Worm (Caenorhabditis elegans): ENCODE measurements around the gene K08E4.3.

Gene K08E4.3

DNA sequence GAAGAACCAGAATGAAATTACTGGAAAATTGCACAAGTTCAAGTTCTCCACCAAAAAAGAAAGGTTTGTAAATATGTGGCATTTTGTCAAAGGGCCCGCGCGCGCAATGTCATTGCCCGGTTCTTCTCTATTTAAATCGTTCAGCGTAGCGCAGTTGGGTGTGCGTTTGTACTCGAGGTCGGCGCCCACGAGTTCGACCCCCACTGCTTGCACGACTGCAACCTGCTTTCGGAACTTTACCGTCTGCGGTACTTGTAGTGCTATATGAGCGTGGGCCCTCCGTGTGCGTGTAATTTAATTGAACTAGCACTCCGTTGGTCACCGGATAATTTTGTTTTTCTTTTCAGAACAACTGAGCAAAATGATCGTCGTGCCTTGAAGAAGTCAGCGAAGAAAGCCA is 29.0 kb downstream of the K08E4.3 start (continued):
- TF ChIP-seq ceh-90 (tag; optimal IDR thresholded peaks at IDR 0.05) (no peak), ceh-82 (tag; optimal IDR thresholded peaks at IDR 0.05) (peak; percentile 36 to 68 (median 57)), pag-3 (tag; optimal IDR thresholded peaks at IDR 0.05; ENCODE audit: borderline replicate concordance, insufficient read depth) (no peak), isw-1 (GFP tag; IDR thresholded peaks at IDR 0.05) (no peak), unc-130 (tag; optimal IDR thresholded peaks at IDR 0.05) (peak; percentile 42), sptf-1 (tag; optimal IDR thresholded peaks at IDR 0.05) (no peak), unc-86 (tag; optimal IDR thresholded peaks at IDR 0.05) (peak; percentile 28), unc-30 (tag; optimal IDR thresholded peaks at IDR 0.05) (no peak), nhr-20 (tag; optimal IDR thresholded peaks at IDR 0.05) (peak; percentile 78), xbp-1 (tag; optimal IDR thresholded peaks at IDR 0.05) (peak; percentile 54), mef-2 (tag; optimal IDR thresholded peaks at IDR 0.05) (no peak), hlh-17 (GFP tag; optimal IDR thresholded peaks at IDR 0.05; ENCODE audit: borderline replicate concordance) (no peak), jun-1 (tag; optimal IDR thresholded peaks at IDR 0.05) (no peak), fkh-4 (tag; optimal IDR thresholded peaks at IDR 0.05; ENCODE audit: borderline replicate concordance) (no peak), nhr-77 (tag; optimal IDR thresholded peaks at IDR 0.05) (peak; percentile 71), ces-1 (GFP tag; optimal IDR thresholded peaks at IDR 0.05) (no peak), F16B12.6 (tag; optimal IDR thresholded peaks at IDR 0.05) (peak; percentile 33), snu-23 (GFP tag; optimal IDR thresholded peaks at IDR 0.05) (peak; percentile 80), dsc-1 (tag; optimal IDR thresholded peaks at IDR 0.05) (peak; percentile 65), lin-15B (tag; optimal IDR thresholded peaks at IDR 0.05) (peak; percentile 32), fos-1 (tag; optimal IDR thresholded peaks at IDR 0.05) (no peak), elt-3 (tag; optimal IDR thresholded peaks at IDR 0.05) (peak in 4 of 6 experiments; percentile 41 to 59 (median 48)), lin-39 (tag; optimal IDR thresholded peaks at IDR 0.05) (no peak), dpl-1 (GFP tag; optimal IDR thresholded peaks at IDR 0.05) (peak; percentile 41 to 51 (median 42)), lin-14 (GFP tag; optimal IDR thresholded peaks at IDR 0.05) (peak; percentile 63), lir-3 (tag; optimal IDR thresholded peaks at IDR 0.05; ENCODE audit: poor library complexity) (peak; percentile 34), ztf-11 (tag; optimal IDR thresholded peaks at IDR 0.05) (no peak), aly-2 (tag; optimal IDR thresholded peaks at IDR 0.05) (no peak), sup-37 (GFP tag; optimal IDR thresholded peaks at IDR 0.05) (no peak), efl-3 (GFP tag; optimal IDR thresholded peaks at IDR 0.05) (no peak), C16A3.4 (tag; optimal IDR thresholded peaks at IDR 0.05) (peak; percentile 73), zag-1 (tag; optimal IDR thresholded peaks at IDR 0.05) (no peak), sox-4 (tag; optimal IDR thresholded peaks at IDR 0.05) (no peak), lin-13 (GFP tag; optimal IDR thresholded peaks at IDR 0.05) (peak; percentile 60), swsn-7 (tag; optimal IDR thresholded peaks at IDR 0.05) (peak; percentile 69), ceh-8 (GFP tag; optimal IDR thresholded peaks at IDR 0.05) (peak; percentile 36), nhr-84 (tag; optimal IDR thresholded peaks at IDR 0.05) (no peak), Y116A8C.19 (tag; optimal IDR thresholded peaks at IDR 0.05; ENCODE audit: borderline replicate concordance) (no peak), aha-1 (tag; optimal IDR thresholded peaks at IDR 0.05) (no peak), snpc-4 (tag; optimal IDR thresholded peaks at IDR 0.05) (no peak), nhr-19 (GFP tag; conservative IDR thresholded peaks at IDR 0.05) (peak; percentile 69), mdl-1 (tag; optimal IDR thresholded peaks at IDR 0.05) (peak in 1 of 2 experiments; percentile 65), nhr-85 (tag) (peak; percentile 67), nhr-47 (tag; optimal IDR thresholded peaks at IDR 0.05) (peak; percentile 78), egl-27 (tag; optimal IDR thresholded peaks at IDR 0.05) (no peak), fkh-10 (GFP tag; optimal IDR thresholded peaks at IDR 0.05) (peak; percentile 26), rnt-1 (tag; optimal IDR thresholded peaks at IDR 0.05) (peak; percentile 86), alr-1 (tag; optimal IDR thresholded peaks at IDR 0.05; ENCODE audit: borderline replicate concordance) (no peak)
